Fruit fly (Drosophila melanogaster) whole organism, embryonic: ENCODE measurements around the gene Slu7.

ENCODE experiments used
- Bteb2 ChIP-seq: fragments of 200-800 bp; sonication (Bioruptor generic); optimal IDR thresholded peaks from 2 replicates; lab custom pipeline; 2016; ENCODE audit warnings: missing biosample characterization, missing genetic modification characterization
- C15 ChIP-seq: fragments of 200-800 bp; sonication (Bioruptor generic); IDR thresholded peaks from 3 replicates; pipeline ENCODE4 v1.3.6; 2022; ENCODE audit warnings: missing biosample characterization, missing genetic modification characterization
- CG10267 ChIP-seq: fragments of 200-800 bp; sonication (Bioruptor generic); optimal IDR thresholded peaks from 2 replicates; lab custom pipeline; 2018; ENCODE audit warnings: missing biosample characterization, mild to moderate bottlenecking, missing genetic modification characterization, moderate library complexity
- CG12299 ChIP-seq: fragments of 200-800 bp; sonication (Bioruptor generic); optimal IDR thresholded peaks from 2 replicates; lab custom pipeline; 2018; ENCODE audit warnings: missing biosample characterization, mild to moderate bottlenecking, missing genetic modification characterization
- CG14014 ChIP-seq: fragments of 200-800 bp; sonication (Bioruptor generic); IDR thresholded peaks from 2 replicates; pipeline ENCODE4 v1.3.6; 2022; ENCODE audit warnings: missing biosample characterization, missing genetic modification characterization
- CG14860 ChIP-seq: fragments of 200-800 bp; sonication (Bioruptor generic); IDR thresholded peaks from 3 replicates; pipeline ENCODE4 v1.3.6; 2022; ENCODE audit warnings: missing biosample characterization, missing genetic modification characterization; ENCODE audit not compliant: partially characterized antibody
- CG15601 ChIP-seq: fragments of 200-800 bp; sonication (Bioruptor generic); optimal IDR thresholded peaks from 3 replicates; lab custom pipeline; 2019; ENCODE audit warnings: missing biosample characterization, mild to moderate bottlenecking, missing genetic modification characterization, moderate library complexity
- CG1602 ChIP-seq: fragments of 200-800 bp; sonication (Bioruptor generic); optimal IDR thresholded peaks from 3 replicates; lab custom pipeline; 2016; ENCODE audit warnings: missing biosample characterization, missing genetic modification characterization
- CG16813 ChIP-seq: fragments of 200-800 bp; sonication (Bioruptor generic); IDR thresholded peaks from 3 replicates; pipeline ENCODE4 v1.3.6; 2022; ENCODE audit warnings: missing biosample characterization, missing genetic modification characterization; ENCODE audit not compliant: partially characterized antibody
- CG17359 ChIP-seq: fragments of 200-800 bp; sonication (Bioruptor generic); optimal IDR thresholded peaks from 3 replicates; lab custom pipeline; 2018; ENCODE audit warnings: missing biosample characterization, mild to moderate bottlenecking, missing genetic modification characterization, moderate library complexity
- CG17829 ChIP-seq: fragments of 200-800 bp; optimal IDR thresholded peaks from 2 replicates; lab custom pipeline; 2019; ENCODE audit warnings: missing biosample characterization, mild to moderate bottlenecking, missing genetic modification characterization, moderate library complexity
- CG18011 ChIP-seq: fragments of 200-800 bp; sonication (Bioruptor generic); optimal IDR thresholded peaks from 2 replicates; lab custom pipeline; 2017; ENCODE audit warnings: missing biosample characterization, missing genetic modification characterization, mild to moderate bottlenecking, moderate library complexity, missing genotype
- CG18476 ChIP-seq: fragments of 200-800 bp; sonication (Bioruptor generic); optimal IDR thresholded peaks from 2 replicates; lab custom pipeline; 2016; ENCODE audit warnings: missing biosample characterization, mild to moderate bottlenecking, missing genetic modification characterization
- CG18764 ChIP-seq: fragments of 200-800 bp; sonication (Bioruptor generic); optimal IDR thresholded peaks from 3 replicates; lab custom pipeline; 2016; ENCODE audit warnings: missing biosample characterization, missing genetic modification characterization
- CG2116 ChIP-seq: fragments of 200-800 bp; sonication (Bioruptor generic); optimal IDR thresholded peaks from 3 replicates; lab custom pipeline; 2018; ENCODE audit warnings: missing biosample characterization, mild to moderate bottlenecking, missing genetic modification characterization
- CG32767 ChIP-seq: fragments of 200-800 bp; sonication (Bioruptor generic); IDR thresholded peaks from 2 replicates; pipeline ENCODE4 v1.3.6; 2022; ENCODE audit warnings: missing biosample characterization, missing genetic modification characterization
- CG3847 ChIP-seq: fragments of 200-800 bp; sonication (Bioruptor generic); IDR thresholded peaks from 2 replicates; pipeline ENCODE4 v1.3.6; 2022; ENCODE audit warnings: missing biosample characterization, missing genetic modification characterization
- CG4360 ChIP-seq: fragments of 200-800 bp; sonication (Bioruptor generic); IDR thresholded peaks from 2 replicates; pipeline ENCODE4 v1.3.6; 2022; ENCODE audit warnings: missing biosample characterization, missing genetic modification characterization
- CG6654 ChIP-seq: fragments of 200-800 bp; sonication (Bioruptor generic); optimal IDR thresholded peaks from 2 replicates; lab custom pipeline; 2017; ENCODE audit warnings: missing biosample characterization, mild to moderate bottlenecking, missing genetic modification characterization
- CG6813 ChIP-seq: fragments of 200-800 bp; sonication (Bioruptor generic); optimal IDR thresholded peaks from 2 replicates; lab custom pipeline; 2017; ENCODE audit warnings: missing biosample characterization, missing genetic modification characterization, mild to moderate bottlenecking, moderate library complexity, missing genetic modification reagents
- CG9727 ChIP-seq: fragments of 200-800 bp; sonication (Bioruptor generic); optimal IDR thresholded peaks from 3 replicates; lab custom pipeline; 2017; ENCODE audit warnings: missing biosample characterization, mild to moderate bottlenecking, missing genetic modification characterization
- Elba2 ChIP-seq: fragments of 200-800 bp; sonication (Bioruptor generic); optimal IDR thresholded peaks from 3 replicates; lab custom pipeline; 2016; ENCODE audit warnings: missing biosample characterization, missing genetic modification characterization
- Ets65A ChIP-seq: fragments of 200-800 bp; sonication (Bioruptor generic); peaks from one replicate; lab custom pipeline; 2016; ENCODE audit warnings: missing biosample characterization, missing genetic modification characterization
- Fer2 ChIP-seq: fragments of 200-800 bp; sonication (Bioruptor generic); optimal IDR thresholded peaks from 2 replicates; lab custom pipeline; 2018; ENCODE audit warnings: missing biosample characterization, mild to moderate bottlenecking, missing genetic modification characterization, moderate library complexity
- Gug ChIP-seq: fragments of 200-800 bp; sonication (Bioruptor generic); IDR thresholded peaks from 4 replicates; pipeline ENCODE4 v1.3.6; 2022; ENCODE audit warnings: missing biosample characterization, missing genetic modification characterization
- MESR4 ChIP-seq: fragments of 200-800 bp; sonication (Bioruptor generic); optimal IDR thresholded peaks from 2 replicates; lab custom pipeline; 2018; ENCODE audit warnings: missing biosample characterization, mild to moderate bottlenecking, missing genetic modification characterization, moderate library complexity
- Max ChIP-seq: fragments of 200-800 bp; sonication (Bioruptor generic); optimal IDR thresholded peaks from 2 replicates; lab custom pipeline; 2016; ENCODE audit warnings: missing biosample characterization, mild to moderate bottlenecking, missing genetic modification characterization
- NK7.1 ChIP-seq: fragments of 200-800 bp; sonication (Bioruptor generic); optimal IDR thresholded peaks from 3 replicates; lab custom pipeline; 2016; ENCODE audit warnings: missing biosample characterization, missing genetic modification characterization
- Sox100B ChIP-seq: fragments of 200-800 bp; sonication (Bioruptor generic); optimal IDR thresholded peaks from 3 replicates; lab custom pipeline; 2018; ENCODE audit warnings: missing biosample characterization, mild to moderate bottlenecking, missing genetic modification characterization
- Stat92E ChIP-seq, 3 experiments: fragments of >200 bp in 2 of 3; fragments of 200-800 bp in 1 of 3; sonication (Bioruptor generic) in 1 of 3; optimal IDR thresholded peaks; 2 replicates each; lab custom pipeline; 2017 to 2019; ENCODE audit warnings: missing biosample characterization in 3 of 3, missing genetic modification characterization in 3 of 3, mild to moderate bottlenecking in 1 of 3, moderate library complexity in 1 of 3
- ab ChIP-seq: fragments of 200-800 bp; sonication (Bioruptor generic); optimal IDR thresholded peaks from 2 replicates; lab custom pipeline; 2016; ENCODE audit warnings: missing biosample characterization, missing genetic modification characterization
- ash1 ChIP-seq: fragments of 200-800 bp; sonication (Bioruptor generic); optimal IDR thresholded peaks from 2 replicates; lab custom pipeline; 2018; ENCODE audit warnings: missing biosample characterization, mild to moderate bottlenecking, missing genetic modification characterization
- bbx ChIP-seq: fragments of 200-800 bp; sonication (Bioruptor generic); IDR thresholded peaks from 2 replicates; pipeline ENCODE4 v1.3.6; 2022; ENCODE audit warnings: missing biosample characterization, missing genetic modification characterization; ENCODE audit not compliant: partially characterized antibody
- bigmax ChIP-seq: fragments of 200-800 bp; sonication (Bioruptor generic); optimal IDR thresholded peaks from 2 replicates; lab custom pipeline; 2018; ENCODE audit warnings: missing biosample characterization, mild to moderate bottlenecking, missing genetic modification characterization
- crc ChIP-seq: fragments of 200-800 bp; sonication (Bioruptor generic); optimal IDR thresholded peaks from 2 replicates; lab custom pipeline; 2016; ENCODE audit warnings: missing biosample characterization, missing genetic modification characterization
- da ChIP-seq: fragments of 200-800 bp; sonication (Bioruptor generic); optimal IDR thresholded peaks from 2 replicates; lab custom pipeline; 2016; ENCODE audit warnings: missing biosample characterization, missing genetic modification characterization
- disco-r ChIP-seq: fragments of 200-800 bp; sonication (Bioruptor generic); optimal IDR thresholded peaks from 2 replicates; lab custom pipeline; 2016; ENCODE audit warnings: missing biosample characterization, missing genetic modification characterization
- fd3F ChIP-seq: fragments of 200-800 bp; sonication (Bioruptor generic); optimal IDR thresholded peaks from 2 replicates; lab custom pipeline; 2018; ENCODE audit warnings: missing biosample characterization, mild to moderate bottlenecking, missing genetic modification characterization, moderate library complexity
- gsb ChIP-seq: fragments of 200-800 bp; sonication (Bioruptor generic); IDR thresholded peaks from 2 replicates; pipeline ENCODE4 v1.3.6; 2022; ENCODE audit warnings: missing biosample characterization, missing genetic modification characterization
- hth ChIP-seq: fragments of >200 bp; optimal IDR thresholded peaks from 2 replicates; lab custom pipeline; 2017; ENCODE audit warnings: inconsistent platforms
- nau ChIP-seq: fragments of 200-800 bp; sonication (Bioruptor generic); optimal IDR thresholded peaks from 3 replicates; lab custom pipeline; 2017; ENCODE audit warnings: missing biosample characterization, mild to moderate bottlenecking, missing genetic modification characterization, missing genetic modification reagents
- pho ChIP-seq: fragments of 200-800 bp; sonication (Bioruptor generic); optimal IDR thresholded peaks from 2 replicates; lab custom pipeline; 2016; ENCODE audit warnings: missing biosample characterization, missing genetic modification characterization
- run ChIP-seq: fragments of 200-800 bp; sonication (Bioruptor generic); optimal IDR thresholded peaks from 3 replicates; lab custom pipeline; 2018; ENCODE audit warnings: missing biosample characterization, mild to moderate bottlenecking, missing genetic modification characterization
- sob ChIP-seq: fragments of 200-800 bp; sonication (Bioruptor generic); IDR thresholded peaks from 2 replicates; pipeline ENCODE4 v1.3.6; 2022; ENCODE audit warnings: missing biosample characterization, missing genetic modification characterization
- sr ChIP-seq: fragments of 200-800 bp; sonication (Bioruptor generic); IDR thresholded peaks from 3 replicates; pipeline ENCODE4 v1.3.6; 2022; ENCODE audit warnings: missing biosample characterization, missing genetic modification characterization
- ssp ChIP-seq: fragments of 200-800 bp; sonication (Bioruptor generic); IDR thresholded peaks from 2 replicates; pipeline ENCODE4 v1.3.6; 2022; ENCODE audit warnings: missing biosample characterization, missing genetic modification characterization
- tap ChIP-seq: fragments of 200-800 bp; optimal IDR thresholded peaks from 3 replicates; lab custom pipeline; 2019; ENCODE audit warnings: missing biosample characterization, mild to moderate bottlenecking, missing genetic modification characterization, moderate library complexity
- zen ChIP-seq: fragments of 200-800 bp; sonication (Bioruptor generic); optimal IDR thresholded peaks from 3 replicates; lab custom pipeline; 2018; ENCODE audit warnings: missing biosample characterization, mild to moderate bottlenecking, missing genetic modification characterization, moderate library complexity
- zfh1 ChIP-seq: fragments of 200-800 bp; sonication (Bioruptor generic); IDR thresholded peaks from 3 replicates; pipeline ENCODE4 v1.3.6; 2022; ENCODE audit warnings: missing biosample characterization, missing genetic modification characterization

Gene Slu7

DNA sequence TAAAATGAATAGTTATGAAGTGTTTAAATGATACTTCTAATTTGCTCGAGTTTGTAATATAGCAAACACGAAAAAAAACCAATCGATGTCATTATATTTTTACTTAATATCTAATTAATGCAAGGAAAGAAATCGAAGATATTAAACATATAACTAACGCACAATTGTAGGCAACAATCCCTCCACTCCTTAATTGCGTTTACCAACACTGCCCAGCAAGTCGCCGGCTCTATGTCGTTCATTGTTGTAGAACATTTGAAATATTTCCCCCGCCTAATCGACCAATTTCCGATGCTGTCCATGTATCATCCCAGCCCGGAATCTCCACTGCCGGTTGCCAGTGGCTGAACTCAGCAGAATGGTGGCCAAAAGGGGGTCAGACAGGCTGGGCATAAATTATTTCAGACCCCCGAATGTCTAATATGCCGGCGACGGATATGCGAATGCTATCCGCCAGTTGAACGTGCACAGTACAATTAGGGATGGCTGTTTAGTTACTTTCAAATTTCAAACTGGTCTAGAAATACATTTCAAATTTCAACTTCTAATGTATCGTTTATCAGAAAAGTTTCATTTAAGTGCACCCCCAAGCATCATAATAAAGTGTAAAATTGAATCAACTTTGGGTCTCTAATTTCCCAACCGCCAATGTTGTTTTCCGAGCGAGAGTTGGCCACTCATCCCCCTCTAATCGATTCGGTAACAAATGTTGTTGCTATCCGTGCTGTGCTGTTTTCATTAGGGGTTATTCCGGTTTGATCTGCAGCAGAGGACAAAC lies 29.7 kb upstream of the Slu7 start (continued):
- TF ChIP-seq CG12299 (tag; lab: Kevin White, UChicago) (peak; percentile 16), Stat92E (GFP tag; optimal IDR thresholded peaks at IDR 0.05; lab: Kevin White, UChicago) (no peak), Fer2 (no peak), CG18011 (GFP tag; lab: Kevin White, UChicago) (no peak), ssp (GFP tag; lab: Robert Waterston, UW) (no peak), Bteb2 (peak; percentile 16), CG6813 (GFP tag; lab: Kevin White, UChicago) (peak; percentile 38), CG4360 (GFP tag; lab: Robert Waterston, UW) (no peak), Sox100B (GFP tag; lab: Kevin White, UChicago) (no peak), CG18764 (GFP tag; lab: Kevin White, UChicago) (no peak), NK7.1 (GFP tag; lab: Kevin White, UChicago) (no peak), CG15601 (tag; lab: Kevin White, UChicago) (no peak), CG18476 (GFP tag; lab: Kevin White, UChicago) (no peak), CG17829 (tag; lab: Kevin White, UChicago) (peak; percentile 22), crc (peak; percentile 13), ash1 (GFP tag; lab: Kevin White, UChicago) (no peak), CG10267 (tag; lab: Kevin White, UChicago) (peak; percentile 60), MESR4 (GFP tag; lab: Kevin White, UChicago) (no peak), CG3847 (GFP tag; lab: Robert Waterston, UW) (0 out of 2 replicates have a peak, but pooled peaks have one; percentile 13), bbx (GFP tag; lab: Robert Waterston, UW) (no peak), CG9727 (GFP tag; lab: Kevin White, UChicago) (peak; percentile 57), sr (GFP tag; lab: Robert Waterston, UW) (no peak), tap (peak; percentile 48), Gug (peak; percentile 7; the same call in 2 of the 4 replicates), CG17359 (peak; percentile 32), CG14014 (peak; percentile 40; the same call in 1 of the 2 replicates), pho (no peak), disco-r (GFP tag; lab: Kevin White, UChicago) (no peak), Max (GFP tag; lab: Kevin White, UChicago) (no peak), run (tag; lab: Kevin White, UChicago) (no peak), da (no peak), Ets65A (no peak), nau (GFP tag; lab: Kevin White, UChicago) (peak; percentile 0), gsb (GFP tag; lab: Robert Waterston, UW) (no peak; the same call in none of the 2 replicates), zfh1 (peak; percentile 45; the same call in 1 of the 3 replicates), CG6654 (no peak), bigmax (GFP tag; lab: Kevin White, UChicago) (no peak), CG1602 (GFP tag; lab: Kevin White, UChicago) (no peak), CG16813 (GFP tag; lab: Robert Waterston, UW) (no peak), C15 (GFP tag; lab: Robert Waterston, UW) (no peak), ab (GFP tag; lab: Kevin White, UChicago) (no peak), zen (tag; lab: Kevin White, UChicago) (no peak), CG2116 (GFP tag; lab: Kevin White, UChicago) (no peak), CG14860 (GFP tag; lab: Robert Waterston, UW) (no peak), CG32767 (no peak), fd3F (GFP tag; lab: Kevin White, UChicago) (peak; percentile 20), sob (GFP tag; lab: Robert Waterston, UW) (peak; percentile 49), hth (lab: Kevin White, UChicago) (no peak), Elba2 (no peak)
